Worm (Caenorhabditis elegans): ENCODE results near the gene athp-1.

The athp-1 gene

ce11 chrIII:10881462-10881861 is at the start of gene athp-1:
TSS of gene athp-1 (plus strand) at chrIII:10881766.
- TF ChIP-seq hlh-13 (GFP tag; optimal IDR thresholded peaks at IDR 0.05), result no peak
- no peak for TF ChIP-seq elt-4 (tag; optimal IDR thresholded peaks at IDR 0.05)
- no peak for TF ChIP-seq zip-5 (tag; optimal IDR thresholded peaks at IDR 0.05)
- no peak for TF ChIP-seq K02D7.2 (tag; optimal IDR thresholded peaks at IDR 0.05)
- TF ChIP-seq pat-9 (tag; optimal IDR thresholded peaks at IDR 0.05), result no peak
- TF ChIP-seq ztf-16 (tag; optimal IDR thresholded peaks at IDR 0.05), result no peak
- TF ChIP-seq ceh-22 (tag; optimal IDR thresholded peaks at IDR 0.05), result no peak
- no peak for TF ChIP-seq npax-4 (tag; optimal IDR thresholded peaks at IDR 0.05)
- no peak for TF ChIP-seq unc-55 (GFP tag; optimal IDR thresholded peaks at IDR 0.05)
- TF ChIP-seq hlh-15 (tag; optimal IDR thresholded peaks at IDR 0.05), result no peak

ce11 chrIII:10832636-10833035 is 48.9 kb upstream of the athp-1 start, which contains the start of gene sbsp-1:
TSS of gene sbsp-1 (plus strand) at chrIII:10832936.
- TF ChIP-seq ztf-16 (tag; optimal IDR thresholded peaks at IDR 0.05) (no peak), nhr-11 (tag; optimal IDR thresholded peaks at IDR 0.05) (no peak), hlh-6 (tag; optimal IDR thresholded peaks at IDR 0.05) (no peak), ref-2 (tag; optimal IDR thresholded peaks at IDR 0.05) (no peak), pros-1 (tag; optimal IDR thresholded peaks at IDR 0.05) (no peak), T23F11.4 (GFP tag; optimal IDR thresholded peaks at IDR 0.05) (no peak), ceh-14 (tag; optimal IDR thresholded peaks at IDR 0.05) (no peak), madf-2 (tag; optimal IDR thresholded peaks at IDR 0.05) (no peak), ceh-45 (GFP tag; IDR thresholded peaks at IDR 0.05) (no peak), lin-11 (tag; optimal IDR thresholded peaks at IDR 0.05) (no peak), pat-9 (tag; optimal IDR thresholded peaks at IDR 0.05) (no peak), hlh-30 (tag; optimal IDR thresholded peaks at IDR 0.05; ENCODE audit: insufficient read depth) (no peak), ceh-6 (GFP tag; optimal IDR thresholded peaks at IDR 0.05) (no peak), pha-2 (tag; optimal IDR thresholded peaks at IDR 0.05) (no peak), ceh-34 (tag; optimal IDR thresholded peaks at IDR 0.05) (no peak), elt-4 (tag; optimal IDR thresholded peaks at IDR 0.05) (no peak), pqm-1 (tag; optimal IDR thresholded peaks at IDR 0.05) (no peak)

- peak; percentile 44 for TF ChIP-seq ztf-16 (tag; optimal IDR thresholded peaks at IDR 0.05)
- TF ChIP-seq madf-2 (tag; optimal IDR thresholded peaks at IDR 0.05), result no peak
- TF ChIP-seq ceh-19 (GFP tag; optimal IDR thresholded peaks at IDR 0.05), result no peak
- peak; percentile 33 for TF ChIP-seq elt-2 (tag; optimal IDR thresholded peaks at IDR 0.05)
- peak; percentile 79 for TF ChIP-seq nfya-1 (tag; optimal IDR thresholded peaks at IDR 0.05)
- TF ChIP-seq ceh-31 (tag; optimal IDR thresholded peaks at IDR 0.05), result peak; percentile 22
- peak; percentile 29 for TF ChIP-seq ceh-18 (tag; optimal IDR thresholded peaks at IDR 0.05)
- TF ChIP-seq pat-9 (tag; optimal IDR thresholded peaks at IDR 0.05), result peak; percentile 16
- no peak for TF ChIP-seq sox-2 (GFP tag; IDR thresholded peaks at IDR 0.05)
- TF ChIP-seq unc-42 (tag; optimal IDR thresholded peaks at IDR 0.05), result peak; percentile 60
These were observed 36.7 kb upstream of the athp-1 start, which contains the start of gene pde-12 for ce11 chrIII:10844873-10845272. TSS of gene pde-12 (minus strand) at chrIII:10845020.

- peak; percentile 77 for TF ChIP-seq pat-9 (tag; optimal IDR thresholded peaks at IDR 0.05)
- TF ChIP-seq sox-4 (tag; optimal IDR thresholded peaks at IDR 0.05), result peak; percentile 63
- no peak for TF ChIP-seq pax-1 (tag; optimal IDR thresholded peaks at IDR 0.05)
- peak; percentile 50 for TF ChIP-seq gmeb-2 (tag; optimal IDR thresholded peaks at IDR 0.05)
- peak; percentile 46 for TF ChIP-seq hlh-15 (tag; optimal IDR thresholded peaks at IDR 0.05)
- TF ChIP-seq sdc-2 (tag; optimal IDR thresholded peaks at IDR 0.05), result peak; percentile 46
- TF ChIP-seq odd-2 (tag; optimal IDR thresholded peaks at IDR 0.05), result no peak
- peak; percentile 80 for TF ChIP-seq hlh-6 (tag; optimal IDR thresholded peaks at IDR 0.05)
- TF ChIP-seq unc-42 (tag; optimal IDR thresholded peaks at IDR 0.05), result peak; percentile 97
- peak; percentile 91 for TF ChIP-seq ztf-16 (tag; optimal IDR thresholded peaks at IDR 0.05)
- TF ChIP-seq hlh-13 (GFP tag; optimal IDR thresholded peaks at IDR 0.05), result peak; percentile 44
- TF ChIP-seq ceh-34 (tag; optimal IDR thresholded peaks at IDR 0.05), result peak; percentile 76
- peak; percentile 17; the same call in 1 of the 2 replicates for TF ChIP-seq sox-2 (GFP tag; IDR thresholded peaks at IDR 0.05)
- TF ChIP-seq ceh-24 (tag; optimal IDR thresholded peaks at IDR 0.05), result peak; percentile 46
- peak; percentile 50 for TF ChIP-seq lim-6 (tag; optimal IDR thresholded peaks at IDR 0.05)
- TF ChIP-seq elt-2 (tag; optimal IDR thresholded peaks at IDR 0.05), result peak; percentile 86
- TF ChIP-seq hlh-8 (tag; optimal IDR thresholded peaks at IDR 0.05), result peak; percentile 18
- TF ChIP-seq Y22D7AL.16 (tag; optimal IDR thresholded peaks at IDR 0.05), result peak; percentile 67
- peak; percentile 23 for TF ChIP-seq unc-55 (GFP tag; optimal IDR thresholded peaks at IDR 0.05)
- peak; percentile 58 for TF ChIP-seq T23F11.4 (GFP tag; optimal IDR thresholded peaks at IDR 0.05)
- peak; percentile 47 for TF ChIP-seq eyg-1 (tag; optimal IDR thresholded peaks at IDR 0.05)
- TF ChIP-seq C38D4.7 (GFP tag; optimal IDR thresholded peaks at IDR 0.05), result peak; percentile 62
- peak; percentile 71 for TF ChIP-seq pha-2 (tag; optimal IDR thresholded peaks at IDR 0.05)
- peak; percentile 30 for TF ChIP-seq pqm-1 (tag; optimal IDR thresholded peaks at IDR 0.05)
- TF ChIP-seq unc-3 (GFP tag; conservative IDR thresholded peaks at IDR 0.05), result peak; percentile 59
- peak; percentile 63 for TF ChIP-seq unc-3 (tag; optimal IDR thresholded peaks at IDR 0.05)
- peak; percentile 40 for TF ChIP-seq ets-4 (tag; optimal IDR thresholded peaks at IDR 0.05)
- TF ChIP-seq zip-5 (tag; optimal IDR thresholded peaks at IDR 0.05), result peak; percentile 28
- TF ChIP-seq ceh-14 (tag; optimal IDR thresholded peaks at IDR 0.05), result peak; percentile 66
These were observed 32.7 kb upstream of the athp-1 start, which contains the start of the genes fbxb-85 and hex-3 for ce11 chrIII:10848858-10849257. TSS of gene fbxb-85 (minus strand) at chrIII:10848963. TSS of gene hex-3 (plus strand) at chrIII:10849222.
